Worm (Caenorhabditis elegans): Measurements from ENCODE around the gene arrd-11.

Gene arrd-11

ce11 chrII:13785582-13785981 lies 22.4 kb downstream of the arrd-11 start:
- TF ChIP-seq elt-4 (tag; optimal IDR thresholded peaks at IDR 0.05), result no peak
- no peak for TF ChIP-seq ama-1 (optimal IDR thresholded peaks at IDR 0.05)
- TF ChIP-seq lin-11 (tag; optimal IDR thresholded peaks at IDR 0.05), result no peak
- TF ChIP-seq ets-4 (tag; optimal IDR thresholded peaks at IDR 0.05), result no peak
- no peak for TF ChIP-seq hlh-15 (tag; optimal IDR thresholded peaks at IDR 0.05)
- no peak for TF ChIP-seq sox-2 (GFP tag; IDR thresholded peaks at IDR 0.05)
- no peak for TF ChIP-seq ref-2 (tag; optimal IDR thresholded peaks at IDR 0.05)
- no peak for TF ChIP-seq eyg-1 (tag; optimal IDR thresholded peaks at IDR 0.05)
- no peak for TF ChIP-seq K09A11.1 (tag; optimal IDR thresholded peaks at IDR 0.05; ENCODE audit: insufficient read depth)
- TF ChIP-seq pha-4 (tag; optimal IDR thresholded peaks at IDR 0.05), result no peak
- TF ChIP-seq nfya-1 (tag; optimal IDR thresholded peaks at IDR 0.05), result no peak
- no peak for TF ChIP-seq lim-6 (tag; optimal IDR thresholded peaks at IDR 0.05)
- TF ChIP-seq pros-1 (tag; optimal IDR thresholded peaks at IDR 0.05), result no peak
- TF ChIP-seq pat-9 (tag; optimal IDR thresholded peaks at IDR 0.05), result no peak

ce11 chrII:13786899-13787298 lies 23.7 kb downstream of the arrd-11 start:
- TF ChIP-seq F13H6.1 (tag; optimal IDR thresholded peaks at IDR 0.05) (no peak), unc-42 (tag; optimal IDR thresholded peaks at IDR 0.05) (no peak), ttx-3 (tag; optimal IDR thresholded peaks at IDR 0.05) (no peak), lin-11 (tag; optimal IDR thresholded peaks at IDR 0.05) (no peak), ceh-48 (tag; optimal IDR thresholded peaks at IDR 0.05) (no peak), odd-2 (tag; optimal IDR thresholded peaks at IDR 0.05) (no peak), syd-9 (tag; optimal IDR thresholded peaks at IDR 0.05) (no peak), hlh-6 (tag; optimal IDR thresholded peaks at IDR 0.05) (no peak), gmeb-2 (tag; optimal IDR thresholded peaks at IDR 0.05) (no peak), sox-4 (tag; optimal IDR thresholded peaks at IDR 0.05) (no peak), T23F11.4 (GFP tag; optimal IDR thresholded peaks at IDR 0.05) (no peak), ceh-45 (GFP tag; IDR thresholded peaks at IDR 0.05) (no peak), K09A11.1 (tag; optimal IDR thresholded peaks at IDR 0.05; ENCODE audit: insufficient read depth) (no peak), rnt-1 (tag; optimal IDR thresholded peaks at IDR 0.05) (no peak), npax-4 (tag; optimal IDR thresholded peaks at IDR 0.05) (no peak), tbx-7 (tag; optimal IDR thresholded peaks at IDR 0.05) (no peak), fkh-10 (GFP tag; optimal IDR thresholded peaks at IDR 0.05) (no peak), dmd-4 (tag; optimal IDR thresholded peaks at IDR 0.05; ENCODE audit: borderline replicate concordance) (no peak)

DNA sequence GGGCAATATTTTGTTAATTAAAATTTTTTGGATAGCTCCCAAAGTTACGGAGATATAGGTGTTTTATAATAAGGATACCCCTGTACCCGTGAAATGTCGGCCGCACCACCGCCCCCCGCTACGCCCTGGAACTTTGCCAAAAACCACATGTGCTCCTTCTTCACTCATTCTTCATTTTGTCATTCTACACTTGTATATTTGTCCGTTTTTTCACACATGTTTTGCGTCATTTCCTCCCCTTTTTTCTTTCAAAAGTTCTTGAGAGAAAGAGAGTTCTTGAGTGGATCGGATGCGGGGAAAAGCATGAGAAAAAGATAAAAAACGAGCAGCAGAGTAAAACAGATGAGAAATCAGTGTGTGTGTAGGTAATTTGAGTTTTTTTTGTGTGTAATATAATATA lies 25.6 kb downstream of the arrd-11 start:
- no peak for TF ChIP-seq ceh-14 (tag; optimal IDR thresholded peaks at IDR 0.05)
- TF ChIP-seq hlh-8 (tag; optimal IDR thresholded peaks at IDR 0.05), result peak; percentile 40

DNA sequence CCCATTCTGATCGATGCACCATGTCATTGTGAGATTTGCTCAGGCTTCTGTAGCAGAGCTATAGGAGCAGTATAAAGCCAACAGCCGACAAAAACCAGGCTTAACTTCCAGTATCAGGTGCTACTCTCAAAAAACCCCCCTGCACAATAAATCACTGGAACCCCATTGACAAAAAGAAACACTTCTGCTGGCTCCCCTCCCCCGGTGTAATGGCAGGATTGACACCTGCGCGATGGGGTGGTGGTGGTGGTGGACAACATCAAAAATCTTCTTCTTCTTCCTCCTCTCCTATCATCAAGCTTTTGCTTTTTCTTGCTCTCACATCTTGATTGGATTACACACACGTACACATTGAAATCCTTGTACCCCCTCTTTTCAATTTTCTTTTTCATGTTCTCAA lies 26.5 kb downstream of the arrd-11 start:
- TF ChIP-seq ceh-31 (tag; optimal IDR thresholded peaks at IDR 0.05) (no peak), ceh-22 (tag; optimal IDR thresholded peaks at IDR 0.05) (no peak), ceh-18 (tag; optimal IDR thresholded peaks at IDR 0.05) (peak; percentile 37), ztf-16 (tag; optimal IDR thresholded peaks at IDR 0.05) (no peak)

ce11 chrII:13790701-13791100 lies 27.5 kb downstream of the arrd-11 start:
- TF ChIP-seq ceh-6 (GFP tag; optimal IDR thresholded peaks at IDR 0.05), result peak; percentile 9
